Fruit fly (Drosophila melanogaster): ENCODE results near the gene CG13786.

Gene CG13786

dm6 chr2L:7295924-7296323 is 43.1 kb upstream of the CG13786 start (continued):
- TF ChIP-seq topi (GFP tag; optimal IDR thresholded peaks at IDR 0.05) = peak; percentile 59
- peak; percentile 85 for TF ChIP-seq Eip78C (GFP tag)
- TF ChIP-seq CG10669 (GFP tag; optimal IDR thresholded peaks at IDR 0.05) = peak; percentile 27
- TF ChIP-seq Lpt (GFP tag; optimal IDR thresholded peaks at IDR 0.05) = peak; percentile 45
- peak; percentile 40 for TF ChIP-seq Ets96B (tag; optimal IDR thresholded peaks at IDR 0.05)
- TF ChIP-seq Sox15 (GFP tag; optimal IDR thresholded peaks at IDR 0.05) = peak; percentile 6
- peak; percentile 80 for TF ChIP-seq CG15336 (GFP tag; IDR thresholded peaks at IDR 0.05)
- TF ChIP-seq Gug (GFP tag; IDR thresholded peaks at IDR 0.05) = no peak
- no peak for TF ChIP-seq Blimp-1 (GFP tag; optimal IDR thresholded peaks at IDR 0.05)
- peak; percentile 44 for TF ChIP-seq CG31627 (GFP tag; optimal IDR thresholded peaks at IDR 0.05)
- peak; percentile 44 for TF ChIP-seq Sox102F (GFP tag; optimal IDR thresholded peaks at IDR 0.05)
- TF ChIP-seq salr (GFP tag; optimal IDR thresholded peaks at IDR 0.05) = peak; percentile 5 to 58
- peak; percentile 67 for TF ChIP-seq esn (GFP tag; optimal IDR thresholded peaks at IDR 0.05)

DNA sequence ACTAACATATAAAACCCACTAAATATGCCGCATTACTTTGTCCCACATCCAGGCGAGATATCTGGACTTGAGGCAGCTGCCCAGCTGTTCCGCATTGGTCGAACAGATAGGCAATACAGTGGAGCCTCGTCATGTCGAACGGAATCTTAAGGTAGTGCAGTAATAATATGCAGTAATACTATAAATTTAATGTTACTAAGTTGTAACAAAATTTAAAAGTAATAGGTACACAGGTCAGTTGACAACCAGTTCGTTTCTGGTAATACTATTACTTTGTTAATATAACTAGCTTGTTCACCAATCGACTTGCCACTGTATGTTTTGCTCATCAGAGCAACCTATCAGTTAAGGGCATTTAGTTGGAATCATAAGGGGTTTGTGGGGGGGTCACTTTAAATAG is 42.2 kb upstream of the CG13786 start:
- TF ChIP-seq achi (GFP tag; optimal IDR thresholded peaks at IDR 0.05) = peak; percentile 1
- no peak for TF ChIP-seq cyc (GFP tag; optimal IDR thresholded peaks at IDR 0.05)
- no peak for TF ChIP-seq Hr39 (GFP tag; optimal IDR thresholded peaks at IDR 0.05)
- TF ChIP-seq CG8119 (GFP tag; IDR thresholded peaks at IDR 0.05) = no peak
- TF ChIP-seq lz (GFP tag; optimal IDR thresholded peaks at IDR 0.05) = no peak
- TF ChIP-seq Ets21C (GFP tag; optimal IDR thresholded peaks at IDR 0.05) = no peak
- TF ChIP-seq fd85E (GFP tag; optimal IDR thresholded peaks at IDR 0.05) = no peak
- TF ChIP-seq Blimp-1 (GFP tag; optimal IDR thresholded peaks at IDR 0.05) = no peak
- TF ChIP-seq ss (GFP tag; optimal IDR thresholded peaks at IDR 0.05) = no peak
- no peak for TF ChIP-seq CG6276 (GFP tag; optimal IDR thresholded peaks at IDR 0.05)
- TF ChIP-seq Hr4 (GFP tag; optimal IDR thresholded peaks at IDR 0.05) = no peak
- TF ChIP-seq Eip75B (GFP tag; optimal IDR thresholded peaks at IDR 0.05) = no peak
- peak; percentile 2 for TF ChIP-seq Sox102F (GFP tag; optimal IDR thresholded peaks at IDR 0.05)
- TF ChIP-seq CG34406 (GFP tag; optimal IDR thresholded peaks at IDR 0.05) = no peak
- TF ChIP-seq CG9139 (GFP tag; optimal IDR thresholded peaks at IDR 0.05) = no peak
- no peak for TF ChIP-seq Met (GFP tag; optimal IDR thresholded peaks at IDR 0.05)
- TF ChIP-seq CG11294 (GFP tag; IDR thresholded peaks at IDR 0.05) = no peak
- no peak for TF ChIP-seq CG31627 (GFP tag; optimal IDR thresholded peaks at IDR 0.05)
- peak; percentile 19 for TF ChIP-seq Eip78C (GFP tag)
- no peak for TF ChIP-seq esn (GFP tag; optimal IDR thresholded peaks at IDR 0.05)
- no peak for TF ChIP-seq Hr38 (GFP tag; optimal IDR thresholded peaks at IDR 0.05)
- no peak for TF ChIP-seq fd59A (GFP tag; optimal IDR thresholded peaks at IDR 0.05)
- TF ChIP-seq CG6808 (GFP tag; optimal IDR thresholded peaks at IDR 0.05) = peak; percentile 32
- no peak for TF ChIP-seq CG11762 (GFP tag; optimal IDR thresholded peaks at IDR 0.05; ENCODE audit: insufficient read depth)
- TF ChIP-seq CG8319 (GFP tag; optimal IDR thresholded peaks at IDR 0.05) = no peak
- TF ChIP-seq Smox (GFP tag; optimal IDR thresholded peaks at IDR 0.05) = no peak
- TF ChIP-seq Sox14 (GFP tag; optimal IDR thresholded peaks at IDR 0.05) = peak; percentile 20
- no peak for TF ChIP-seq dac (GFP tag; optimal IDR thresholded peaks at IDR 0.05)
- TF ChIP-seq CG3919 (GFP tag; optimal IDR thresholded peaks at IDR 0.05) = no peak
- peak; percentile 45 for TF ChIP-seq Ets96B (tag; optimal IDR thresholded peaks at IDR 0.05)
- TF ChIP-seq spab (GFP tag; optimal IDR thresholded peaks at IDR 0.05) = peak; percentile 13
- peak; percentile 2 for TF ChIP-seq pdm3 (GFP tag; optimal IDR thresholded peaks at IDR 0.05)
- TF ChIP-seq net (GFP tag; optimal IDR thresholded peaks at IDR 0.05) = no peak
- TF ChIP-seq OdsH (GFP tag; optimal IDR thresholded peaks at IDR 0.05) = no peak
- peak; percentile 9 for TF ChIP-seq CG1621 (tag; optimal IDR thresholded peaks at IDR 0.05)
- TF ChIP-seq svp (GFP tag) = peak; percentile 58
- TF ChIP-seq dsx (GFP tag; optimal IDR thresholded peaks at IDR 0.05; ENCODE audit: poor library complexity, severe bottlenecking) = no peak
- no peak for TF ChIP-seq Lpt (GFP tag; optimal IDR thresholded peaks at IDR 0.05)
- no peak for TF ChIP-seq acj6 (GFP tag; optimal IDR thresholded peaks at IDR 0.05)
- no peak for TF ChIP-seq Eip93F (GFP tag; optimal IDR thresholded peaks at IDR 0.05)
- no peak for TF ChIP-seq CG16779 (tag; optimal IDR thresholded peaks at IDR 0.05)
- no peak for TF ChIP-seq Gug (GFP tag; IDR thresholded peaks at IDR 0.05)
- 0 out of 3 replicates have a peak, but pooled peaks have one; percentile 19 for TF ChIP-seq CG6163 (GFP tag; IDR thresholded peaks at IDR 0.05)
- no peak for TF ChIP-seq CG6792 (GFP tag; optimal IDR thresholded peaks at IDR 0.05)
- TF ChIP-seq Sox15 (GFP tag; optimal IDR thresholded peaks at IDR 0.05) = no peak
- no peak for TF ChIP-seq CG32006 (GFP tag; optimal IDR thresholded peaks at IDR 0.05)

Measured in whole organism, prepupa.